Fruit fly (Drosophila melanogaster) whole organism: ENCODE data around the gene mRpS34.

ENCODE experiments used
- CG8478 ChIP-seq: fragments of >200 bp; optimal IDR thresholded peaks from 2 replicates; lab custom pipeline; 2018; ENCODE audit warnings: inconsistent platforms
- Dll ChIP-seq: fragments of >200 bp; optimal IDR thresholded peaks from 2 replicates; lab custom pipeline; 2017
- EcR ChIP-seq, 2 experiments: fragments of >200 bp; optimal IDR thresholded peaks; 2 replicates each; lab custom pipeline; 2017; ENCODE audit warnings: missing biosample characterization in 2 of 2, missing genetic modification characterization in 2 of 2, missing genetic modification reagents in 2 of 2
- pan ChIP-seq: fragments of >200 bp; optimal IDR thresholded peaks from 2 replicates; lab custom pipeline; 2017
- psq ChIP-seq: fragments of >200 bp; optimal IDR thresholded peaks from 2 replicates; lab custom pipeline; 2017
- usp ChIP-seq: fragments of >200 bp; optimal IDR thresholded peaks from 2 replicates; lab custom pipeline; 2017; ENCODE audit warnings: missing biosample characterization, missing genetic modification characterization, mixed read lengths

Gene mRpS34

DNA sequence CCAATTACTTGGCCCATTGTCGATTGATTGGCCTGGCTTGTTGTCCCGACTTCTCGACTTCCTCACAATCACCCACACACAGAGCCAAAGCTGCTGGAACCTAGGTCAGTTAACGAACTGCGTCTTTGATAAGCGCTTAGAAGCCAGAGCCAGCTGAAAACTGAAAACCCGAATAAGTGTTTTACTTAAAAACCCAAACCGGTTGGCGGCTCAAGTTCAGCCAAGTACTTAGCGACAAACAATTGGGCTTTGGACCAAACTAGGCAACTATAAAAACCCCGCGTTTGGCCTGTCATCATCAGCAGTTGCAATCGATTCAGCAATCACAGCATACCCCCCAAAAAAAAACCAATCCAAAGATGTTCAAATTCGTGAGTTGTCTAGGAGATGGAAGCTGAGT lies 24.5 kb upstream of the mRpS34 start, which contains the start of gene CG13059:
TSS of gene CG13059 (plus strand) at position 301 of the 400 bp plus-strand sequence.
- TF ChIP-seq CG8478 (lab: Kevin White, UChicago), result no peak
- no peak for TF ChIP-seq EcR (GFP tag; optimal IDR thresholded peaks at IDR 0.05; lab: Kevin White, UChicago)
- TF ChIP-seq psq (lab: Kevin White, UChicago), result no peak
- TF ChIP-seq usp (GFP tag; lab: Kevin White, UChicago), result no peak
- TF ChIP-seq pan (lab: Kevin White, UChicago), result no peak
- TF ChIP-seq Dll (lab: Kevin White, UChicago), result no peak

- TF ChIP-seq CG8478 (lab: Kevin White, UChicago), result no peak
- no peak for TF ChIP-seq EcR (GFP tag; optimal IDR thresholded peaks at IDR 0.05; lab: Kevin White, UChicago)
- TF ChIP-seq Dll (lab: Kevin White, UChicago), result no peak
- no peak for TF ChIP-seq usp (GFP tag; lab: Kevin White, UChicago)
- no peak for TF ChIP-seq psq (lab: Kevin White, UChicago)
- TF ChIP-seq pan (lab: Kevin White, UChicago), result no peak
Observed at dm6 chr3L:16326657-16327056, 21.2 kb upstream of the mRpS34 start, which contains the start of the genes CG13040 and CG13039. TSS of gene CG13040 (minus strand) at chr3L:16326757. TSS of gene CG13039 (minus strand) at chr3L:16326762.

DNA sequence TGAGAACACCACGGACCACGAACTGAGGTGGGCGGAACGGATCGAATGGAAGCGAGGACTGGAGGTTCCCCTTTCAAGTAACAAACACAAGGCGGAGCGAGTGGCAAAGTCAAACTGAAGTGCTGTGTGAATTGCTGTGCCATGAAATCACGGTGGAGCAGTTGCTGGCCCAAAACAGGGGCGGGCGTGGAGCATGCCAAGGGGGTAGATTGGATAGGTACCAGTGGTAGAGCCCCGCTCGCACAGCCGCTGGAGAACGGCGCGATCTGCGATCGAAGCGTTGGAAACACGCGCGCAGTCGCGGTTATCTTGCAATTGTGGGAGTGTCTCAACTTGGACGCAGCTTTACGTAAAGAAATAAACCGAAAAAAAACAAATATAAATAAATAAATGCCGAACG lies 20.1 kb upstream of the mRpS34 start, which contains the start of gene CG13038:
TSS of gene CG13038 (minus strand) at position 118 of the 400 bp plus-strand sequence.
- no peak for TF ChIP-seq Dll (lab: Kevin White, UChicago)
- no peak for TF ChIP-seq EcR (GFP tag; optimal IDR thresholded peaks at IDR 0.05; lab: Kevin White, UChicago)
- no peak for TF ChIP-seq psq (lab: Kevin White, UChicago)
- no peak for TF ChIP-seq usp (GFP tag; lab: Kevin White, UChicago)
- no peak for TF ChIP-seq CG8478 (lab: Kevin White, UChicago)
- TF ChIP-seq pan (lab: Kevin White, UChicago), result no peak

dm6 chr3L:16328207-16328891 lies 19.5 kb upstream of the mRpS34 start, which contains the start of gene CG13058:
TSS of gene CG13058 (plus strand) at chr3L:16328841.
- TF ChIP-seq EcR (GFP tag; optimal IDR thresholded peaks at IDR 0.05; lab: Kevin White, UChicago) (no peak), usp (GFP tag; lab: Kevin White, UChicago) (no peak), CG8478 (lab: Kevin White, UChicago) (no peak), pan (lab: Kevin White, UChicago) (no peak), psq (lab: Kevin White, UChicago) (no peak), Dll (lab: Kevin White, UChicago) (no peak)

DNA sequence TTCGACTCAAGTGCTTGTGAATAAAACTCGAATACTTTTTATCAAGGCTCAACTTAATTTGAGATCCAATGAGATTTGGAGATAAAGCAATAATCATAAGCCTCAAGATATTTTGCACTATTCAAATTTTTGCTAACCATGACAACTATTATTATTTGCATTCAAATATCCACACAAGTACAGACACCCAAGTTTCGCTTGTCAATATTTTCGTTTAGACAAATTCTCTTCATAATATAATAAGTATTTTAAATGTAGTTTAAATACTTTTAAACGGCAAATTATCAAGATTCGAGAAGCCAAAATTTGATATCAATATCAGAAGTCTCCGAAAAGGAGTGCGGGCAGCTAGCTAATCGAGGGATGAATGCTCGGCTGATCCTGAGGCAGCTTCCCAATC lies 18.4 kb upstream of the mRpS34 start, which contains the start of gene CG33061:
TSS of gene CG33061 (plus strand) at position 301 of the 400 bp plus-strand sequence.
- TF ChIP-seq EcR (GFP tag; optimal IDR thresholded peaks at IDR 0.05; lab: Kevin White, UChicago), result no peak
- TF ChIP-seq pan (lab: Kevin White, UChicago), result no peak
- TF ChIP-seq usp (GFP tag; lab: Kevin White, UChicago), result no peak
- no peak for TF ChIP-seq Dll (lab: Kevin White, UChicago)
- TF ChIP-seq psq (lab: Kevin White, UChicago), result no peak
- no peak for TF ChIP-seq CG8478 (lab: Kevin White, UChicago)

DNA sequence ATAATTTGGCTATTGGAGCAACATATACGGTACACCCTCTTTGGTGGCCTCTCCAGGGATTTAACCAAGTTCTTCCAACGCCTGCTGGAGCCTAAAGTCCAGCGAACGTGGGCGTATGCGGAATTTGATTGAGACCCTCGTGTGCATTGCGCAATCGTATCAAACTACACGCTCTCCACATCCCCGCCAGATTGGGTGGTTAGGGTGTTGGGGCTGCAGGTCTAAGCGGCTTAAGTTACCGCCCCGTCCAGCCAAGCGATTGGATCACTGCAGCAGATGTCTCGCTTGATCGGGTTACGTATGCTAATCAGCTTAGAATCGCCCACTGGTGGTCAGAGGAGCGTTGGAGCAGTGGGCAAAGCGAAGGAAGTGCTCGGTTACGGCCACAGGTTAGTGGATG lies 17.1 kb upstream of the mRpS34 start, which contains the start of gene CG33060:
TSS of gene CG33060 (plus strand) at position 301 of the 400 bp plus-strand sequence.
- TF ChIP-seq usp (GFP tag; lab: Kevin White, UChicago) (no peak), pan (lab: Kevin White, UChicago) (no peak), Dll (lab: Kevin White, UChicago) (no peak), EcR (GFP tag; optimal IDR thresholded peaks at IDR 0.05; lab: Kevin White, UChicago) (no peak), psq (lab: Kevin White, UChicago) (no peak), CG8478 (lab: Kevin White, UChicago) (no peak)

dm6 chr3L:16331633-16332032 lies 16.2 kb upstream of the mRpS34 start, which contains the start of gene retinin:
TSS of gene retinin (plus strand) at chr3L:16331933.
- TF ChIP-seq EcR (GFP tag; optimal IDR thresholded peaks at IDR 0.05; lab: Kevin White, UChicago) (no peak), Dll (lab: Kevin White, UChicago) (no peak), CG8478 (lab: Kevin White, UChicago) (no peak), psq (lab: Kevin White, UChicago) (no peak)

DNA sequence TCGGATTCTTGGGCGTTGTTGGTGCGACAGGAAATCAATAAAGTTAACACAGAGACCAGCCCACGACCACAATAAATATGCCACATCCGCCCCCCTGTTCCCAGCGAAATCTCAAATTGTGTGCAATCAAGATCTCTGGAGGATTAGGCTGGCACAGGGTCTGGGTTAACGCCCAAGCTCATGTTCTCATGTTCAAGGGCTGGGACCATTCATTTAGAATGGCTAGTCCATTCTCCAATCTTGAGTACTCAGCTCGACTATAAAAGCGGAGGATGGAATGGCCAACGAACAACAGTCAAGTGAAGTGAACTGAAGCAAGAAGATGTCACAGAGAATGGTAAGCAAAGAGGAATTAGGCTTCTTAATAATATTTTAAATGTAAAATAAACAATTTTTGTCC lies 14.9 kb upstream of the mRpS34 start, which contains the start of gene CG13056:
TSS of gene CG13056 (plus strand) at position 301 of the 400 bp plus-strand sequence.
- TF ChIP-seq pan (lab: Kevin White, UChicago), result no peak
- TF ChIP-seq usp (GFP tag; lab: Kevin White, UChicago), result no peak
- TF ChIP-seq CG8478 (lab: Kevin White, UChicago), result no peak
- TF ChIP-seq psq (lab: Kevin White, UChicago), result no peak
- TF ChIP-seq EcR (GFP tag; optimal IDR thresholded peaks at IDR 0.05; lab: Kevin White, UChicago), result no peak
- TF ChIP-seq Dll (lab: Kevin White, UChicago), result no peak

- TF ChIP-seq psq (lab: Kevin White, UChicago) (no peak), pan (lab: Kevin White, UChicago) (no peak), CG8478 (lab: Kevin White, UChicago) (no peak), Dll (lab: Kevin White, UChicago) (no peak), EcR (GFP tag; optimal IDR thresholded peaks at IDR 0.05; lab: Kevin White, UChicago) (no peak), usp (GFP tag; lab: Kevin White, UChicago) (no peak)
Observed at dm6 chr3L:16334876-16335275, 13.0 kb upstream of the mRpS34 start.

dm6 chr3L:16337739-16338138 lies 10.1 kb upstream of the mRpS34 start:
- TF ChIP-seq pan (lab: Kevin White, UChicago) (no peak), EcR (GFP tag; optimal IDR thresholded peaks at IDR 0.05; lab: Kevin White, UChicago) (no peak), Dll (lab: Kevin White, UChicago) (no peak), usp (GFP tag; lab: Kevin White, UChicago) (no peak), psq (lab: Kevin White, UChicago) (no peak), CG8478 (lab: Kevin White, UChicago) (no peak)

- no peak for TF ChIP-seq Dll (lab: Kevin White, UChicago)
- TF ChIP-seq pan (lab: Kevin White, UChicago), result no peak
- TF ChIP-seq CG8478 (lab: Kevin White, UChicago), result no peak
- no peak for TF ChIP-seq psq (lab: Kevin White, UChicago)
- no peak for TF ChIP-seq usp (GFP tag; lab: Kevin White, UChicago)
- TF ChIP-seq EcR (GFP tag; optimal IDR thresholded peaks at IDR 0.05; lab: Kevin White, UChicago), result no peak
Observed at dm6 chr3L:16338703-16339102, 9.2 kb upstream of the mRpS34 start, which contains the start of gene CG4998. TSS of gene CG4998 (plus strand) at chr3L:16339003.
